Worm (Caenorhabditis elegans) whole organism, L4 larva: ENCODE results near the gene str-83.

ENCODE experiments used
- F49E8.2 ChIP-seq: sonication (generic microtip); optimal IDR thresholded peaks from 2 replicates; lab custom pipeline; 2016; ENCODE audit warnings: missing compliant biosample characterization, mild to moderate bottlenecking, missing genetic modification characterization, borderline replicate concordance
- T20F7.1 ChIP-seq: fragments of 200-800 bp; sonication (Bioruptor generic); optimal IDR thresholded peaks from 2 replicates; lab custom pipeline; 2018; ENCODE audit warnings: mild to moderate bottlenecking, missing genetic modification characterization, missing compliant biosample characterization
- T26A8.4 ChIP-seq: fragments of 200-800 bp; sonication (Bioruptor generic); IDR thresholded peaks from 2 replicates; pipeline ENCODE4 v1.3.6; 2022; ENCODE audit warnings: missing genetic modification characterization, missing compliant biosample characterization
- Y5F2A.4 ChIP-seq: fragments of 200-800 bp; sonication (Bioruptor generic); optimal IDR thresholded peaks from 2 replicates; lab custom pipeline; 2018; ENCODE audit warnings: mild to moderate bottlenecking, missing genetic modification characterization, missing compliant biosample characterization
- ZK337.2 ChIP-seq: fragments of 200-800 bp; sonication (Bioruptor generic); IDR thresholded peaks from 2 replicates; pipeline ENCODE4 v1.3.6; 2022; ENCODE audit warnings: missing genetic modification reagents, missing genetic modification characterization, missing compliant biosample characterization
- aly-2 ChIP-seq: sonication (generic microtip); optimal IDR thresholded peaks from 2 replicates; lab custom pipeline; 2018; ENCODE audit warnings: missing biosample characterization, missing genetic modification characterization
- arid-1 ChIP-seq: fragments of 200-800 bp; sonication (Bioruptor generic); conservative IDR thresholded peaks from 2 replicates; pipeline ENCODE4 v1.3.6; 2022; ENCODE audit warnings: missing genetic modification reagents, missing genetic modification characterization, missing compliant biosample characterization
- ceh-20 ChIP-seq: fragments of 200-800 bp; sonication (Bioruptor generic); IDR thresholded peaks from 2 replicates; pipeline ENCODE4 v1.3.6; 2022; ENCODE audit warnings: missing genetic modification reagents, missing genetic modification characterization, missing compliant biosample characterization
- ceh-44 ChIP-seq: fragments of 200-800 bp; sonication (Bioruptor generic); IDR thresholded peaks from 2 replicates; pipeline ENCODE4 v1.3.6; 2022; ENCODE audit warnings: missing genetic modification reagents, missing genetic modification characterization, missing compliant biosample characterization
- ces-1 ChIP-seq: fragments of 150-350 bp; sonication (generic microtip); optimal IDR thresholded peaks from 4 replicates; lab custom pipeline; 2014; ENCODE audit warnings: missing biosample characterization, missing genetic modification reagents, missing genetic modification characterization
- daf-16 ChIP-seq, 3 experiments: sonication (generic microtip); optimal IDR thresholded peaks; 2 replicates each; lab custom pipeline; 2016 to 2017; ENCODE audit warnings: missing genetic modification characterization in 3 of 3, missing genetic modification reagents in 3 of 3, mild to moderate bottlenecking in 2 of 3, missing compliant biosample characterization in 2 of 3, missing biosample characterization in 1 of 3, moderate library complexity in 1 of 3
- dmd-6 ChIP-seq: fragments of 200-800 bp; sonication (Bioruptor generic); IDR thresholded peaks from 2 replicates; pipeline ENCODE4 v1.3.6; 2022; ENCODE audit warnings: missing genetic modification reagents, missing genetic modification characterization, missing compliant biosample characterization
- dve-1 ChIP-seq: sonication (generic microtip); optimal IDR thresholded peaks from 2 replicates; lab custom pipeline; 2017; ENCODE audit warnings: antibody characterized with exemption, mild to moderate bottlenecking, missing genetic modification characterization, missing compliant biosample characterization; ENCODE audit not compliant: insufficient read depth
- fos-1 ChIP-seq: fragments of 150-350 bp; optimal IDR thresholded peaks from 2 replicates; lab custom pipeline; 2014; ENCODE audit warnings: missing biosample characterization, missing genetic modification characterization
- gei-8 ChIP-seq: fragments of 200-800 bp; sonication (Bioruptor generic); optimal IDR thresholded peaks from 2 replicates; lab custom pipeline; 2018; ENCODE audit warnings: mild to moderate bottlenecking, missing genetic modification characterization, missing compliant biosample characterization
- hlh-11 ChIP-seq: fragments of 200-800 bp; sonication (Bioruptor generic); optimal IDR thresholded peaks from 2 replicates; lab custom pipeline; 2018; ENCODE audit warnings: mild to moderate bottlenecking, missing genetic modification characterization, missing compliant biosample characterization
- hlh-30 ChIP-seq: sonication (generic microtip); optimal IDR thresholded peaks from 2 replicates; lab custom pipeline; 2017; ENCODE audit warnings: antibody characterized with exemption, mild to moderate bottlenecking, missing genetic modification characterization, missing compliant biosample characterization; ENCODE audit not compliant: insufficient read depth
- lin-29 ChIP-seq: fragments of 200-800 bp; sonication (Bioruptor generic); IDR thresholded peaks from 2 replicates; pipeline ENCODE4 v1.3.6; 2022; ENCODE audit warnings: missing genetic modification reagents, missing genetic modification characterization, missing compliant biosample characterization
- madf-5 ChIP-seq, 2 experiments: fragments of 200-800 bp; sonication (Bioruptor generic); IDR thresholded peaks; 2 replicates each; pipeline ENCODE4 v1.3.6; 2022; ENCODE audit warnings: missing compliant biosample characterization in 2 of 2, missing genetic modification characterization in 2 of 2
- madf-9 ChIP-seq: fragments of 200-800 bp; sonication (Bioruptor generic); conservative IDR thresholded peaks from 2 replicates; pipeline ENCODE4 v1.3.6; 2022; ENCODE audit warnings: missing genetic modification reagents, missing genetic modification characterization, missing compliant biosample characterization
- mdl-1 ChIP-seq, 2 experiments: fragments of 150-350 bp in 1 of 2; sonication (generic microtip) in 1 of 2; optimal IDR thresholded peaks; 2 replicates each; lab custom pipeline; 2014 to 2017; ENCODE audit warnings: missing biosample characterization in 2 of 2, missing genetic modification characterization in 2 of 2
- mep-1 ChIP-seq: fragments of 150-350 bp; sonication (generic microtip); optimal IDR thresholded peaks from 3 replicates; lab custom pipeline; 2014; ENCODE audit warnings: missing biosample characterization, missing genetic modification characterization
- mxl-3 ChIP-seq: fragments of 200-800 bp; sonication (Bioruptor generic); optimal IDR thresholded peaks from 2 replicates; lab custom pipeline; 2018; ENCODE audit warnings: mild to moderate bottlenecking, missing genetic modification characterization, missing compliant biosample characterization
- nhr-10 ChIP-seq: fragments of 150-350 bp; optimal IDR thresholded peaks from 2 replicates; lab custom pipeline; 2014; ENCODE audit warnings: missing biosample characterization, missing genetic modification characterization
- nhr-102 ChIP-seq: sonication (generic microtip); optimal IDR thresholded peaks from 2 replicates; lab custom pipeline; 2016; ENCODE audit warnings: mild to moderate bottlenecking, missing genetic modification characterization, moderate library complexity, missing compliant biosample characterization
- nhr-11 ChIP-seq: fragments of 150-350 bp; optimal IDR thresholded peaks from 2 replicates; lab custom pipeline; 2014; ENCODE audit warnings: missing biosample characterization, missing genetic modification characterization
- nhr-25 ChIP-seq: sonication (generic microtip); optimal IDR thresholded peaks from 2 replicates; lab custom pipeline; 2017; ENCODE audit warnings: missing genetic modification characterization, mild to moderate bottlenecking, missing compliant biosample characterization, antibody characterized with exemption, moderate library complexity, borderline replicate concordance; ENCODE audit not compliant: insufficient read depth
- nhr-28 ChIP-seq: fragments of 150-350 bp; optimal IDR thresholded peaks from 2 replicates; lab custom pipeline; 2014; ENCODE audit warnings: missing biosample characterization, missing genetic modification characterization
- nhr-77 ChIP-seq: fragments of 150-350 bp; optimal IDR thresholded peaks from 2 replicates; lab custom pipeline; 2014; ENCODE audit warnings: missing biosample characterization, missing genetic modification characterization
- php-3 ChIP-seq: fragments of 200-800 bp; sonication (Bioruptor generic); IDR thresholded peaks from 2 replicates; pipeline ENCODE4 v1.3.6; 2022; ENCODE audit warnings: missing genetic modification reagents, missing genetic modification characterization, missing compliant biosample characterization
- set-16 ChIP-seq: fragments of 200-800 bp; sonication (Bioruptor generic); IDR thresholded peaks from 2 replicates; pipeline ENCODE4 v1.3.6; 2022; ENCODE audit warnings: missing genetic modification reagents, missing genetic modification characterization, missing compliant biosample characterization
- unc-130 ChIP-seq: sonication (generic microtip); optimal IDR thresholded peaks from 2 replicates; lab custom pipeline; 2016; ENCODE audit warnings: missing genetic modification reagents, missing genetic modification characterization, missing compliant biosample characterization
- unc-62 ChIP-seq, 3 experiments: fragments of 150-350 bp in 1 of 3; sonication (generic microtip); optimal IDR thresholded peaks in 2 of 3; peaks in 1 of 3; 1 replicate in 1 of 3; 2 replicates in 2 of 3; lab custom pipeline; 2014 to 2017; ENCODE audit warnings: missing biosample characterization in 3 of 3, missing genetic modification characterization in 3 of 3, missing genetic modification reagents in 3 of 3, missing genotype in 1 of 3
- vab-7 ChIP-seq: fragments of 200-800 bp; sonication (Bioruptor generic); IDR thresholded peaks from 2 replicates; pipeline ENCODE4 v1.3.6; 2022; ENCODE audit warnings: missing genetic modification reagents, missing genetic modification characterization, missing compliant biosample characterization
- zfp-3 ChIP-seq: fragments of 200-800 bp; sonication (Bioruptor generic); conservative IDR thresholded peaks from 2 replicates; pipeline ENCODE4 v1.3.6; 2022; ENCODE audit warnings: missing genetic modification reagents, missing genetic modification characterization, missing compliant biosample characterization

Gene str-83

DNA sequence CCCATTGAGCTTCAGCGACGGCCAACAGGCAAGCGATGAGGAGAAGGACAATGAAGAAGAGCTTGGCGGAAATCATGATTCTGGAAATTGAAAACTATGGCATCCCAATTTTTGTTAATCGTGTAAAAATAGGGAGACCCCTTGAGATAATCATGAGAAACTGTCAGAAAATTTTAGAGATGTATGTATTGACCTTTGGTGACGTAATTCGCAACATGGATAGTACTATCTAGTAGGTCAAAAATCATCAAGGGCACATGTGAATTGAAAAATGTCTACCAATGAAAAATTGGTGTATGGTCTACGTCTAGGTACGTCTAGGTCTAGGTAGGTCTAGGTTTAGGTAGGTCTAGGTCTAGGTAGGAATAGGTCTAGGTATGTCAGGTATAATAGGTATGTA is 2.0 kb downstream of the str-83 start, which contains the start of gene nlp-34:
TSS of gene nlp-34 (minus strand) at position 82 of the 400 bp plus-strand sequence.
- TF ChIP-seq T26A8.4 (GFP tag; lab: Robert Waterston, UW) (no peak), mxl-3 (GFP tag; lab: Kevin White, UChicago) (no peak), dve-1 (no peak), vab-7 (GFP tag; lab: Robert Waterston, UW) (no peak), T20F7.1 (GFP tag; lab: Kevin White, UChicago) (no peak), unc-130 (GFP tag; lab: Kevin White, UChicago) (no peak), zfp-3 (GFP tag; lab: Robert Waterston, UW) (no peak), ceh-44 (GFP tag; lab: Robert Waterston, UW) (no peak), ces-1 (no peak), mep-1 (tag; lab: Kevin White, UChicago) (no peak), arid-1 (GFP tag; lab: Robert Waterston, UW) (no peak), ZK337.2 (no peak), nhr-77 (no peak), daf-16 (GFP tag; optimal IDR thresholded peaks at IDR 0.05; lab: Kevin White, UChicago) (no peak), daf-16 (tag; optimal IDR thresholded peaks at IDR 0.05; lab: Kevin White, UChicago) (no peak), php-3 (GFP tag; lab: Robert Waterston, UW) (no peak), fos-1 (tag; lab: Kevin White, UChicago) (no peak)
- TF ChIP-seq, all 104 proteins: peak for 0

DNA sequence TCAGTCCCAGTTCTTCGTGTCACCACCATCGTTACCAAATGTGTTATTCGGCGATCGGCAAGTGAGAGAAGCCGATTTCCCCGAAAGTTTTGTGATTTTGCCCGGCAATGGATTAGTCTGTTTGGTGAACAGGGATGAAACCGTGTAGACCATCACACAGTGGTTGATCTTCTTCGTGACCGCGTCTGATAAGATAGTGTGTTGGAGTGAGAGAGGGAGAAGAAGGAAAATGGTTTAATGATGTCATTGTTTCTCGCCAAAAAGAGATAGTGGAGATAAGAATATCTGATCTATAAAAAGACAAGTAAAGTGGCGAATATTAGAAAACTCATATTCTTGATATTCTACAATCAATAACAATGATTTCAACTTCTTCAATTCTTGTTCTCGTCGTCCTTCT is 2.8 kb downstream of the str-83 start, which contains the start of gene nlp-31:
TSS of gene nlp-31 (plus strand) at position 237 of the 400 bp plus-strand sequence.
- no peak for TF ChIP-seq lin-29 (GFP tag; lab: Robert Waterston, UW)
- no peak for TF ChIP-seq Y5F2A.4 (GFP tag; lab: Kevin White, UChicago)
- 0 out of 2 replicates have a peak, but pooled peaks have one; percentile 17 for TF ChIP-seq dmd-6 (GFP tag; lab: Robert Waterston, UW)
- no peak for TF ChIP-seq F49E8.2 (tag; lab: Kevin White, UChicago)
- peak in 1 of 2 experiments; percentile 75 for TF ChIP-seq mdl-1 (tag; optimal IDR thresholded peaks at IDR 0.05; lab: Kevin White, UChicago)
- TF ChIP-seq nhr-25 (tag; lab: Kevin White, UChicago): peak; percentile 74
- peak; percentile 30 for TF ChIP-seq hlh-30 (tag; lab: Kevin White, UChicago)
- no peak for TF ChIP-seq madf-5 (GFP tag; IDR thresholded peaks at IDR 0.05; lab: Robert Waterston, UW)
- peak in 1 of 2 experiments; percentile 63 for TF ChIP-seq unc-62 (GFP tag; optimal IDR thresholded peaks at IDR 0.05 in 1 of 2; lab: Kevin White, UChicago)
- TF ChIP-seq unc-62 (tag; optimal IDR thresholded peaks at IDR 0.05; lab: Kevin White, UChicago): no peak
- 0 out of 2 replicates have a peak, but pooled peaks have one; percentile 14 for TF ChIP-seq ceh-20 (GFP tag; lab: Robert Waterston, UW)
- TF ChIP-seq gei-8 (GFP tag; lab: Kevin White, UChicago): no peak
- TF ChIP-seq nhr-10: peak; percentile 71
- TF ChIP-seq set-16: no peak
- peak; percentile 15 for TF ChIP-seq nhr-11 (tag; lab: Kevin White, UChicago)
- TF ChIP-seq mxl-3 (GFP tag; lab: Kevin White, UChicago): peak; percentile 68
- TF ChIP-seq madf-9: no peak
- TF ChIP-seq nhr-28: peak; percentile 74
- TF ChIP-seq aly-2 (tag; lab: Kevin White, UChicago): no peak
- TF ChIP-seq hlh-11: peak; percentile 79
- TF ChIP-seq nhr-102 (tag; lab: Kevin White, UChicago): peak; percentile 29
